Worm (Caenorhabditis elegans) whole organism, L1 larva: ENCODE data around the gene K07F5.7.

ENCODE experiments used
- dpl-1 ChIP-seq, 3 experiments: fragments of 150-350 bp in 2 of 3; sonication (generic microtip) in 1 of 3; optimal IDR thresholded peaks; 2 replicates each; lab custom pipeline; 2014 to 2017; ENCODE audit warnings: missing biosample characterization in 3 of 3, missing genetic modification characterization in 3 of 3, missing genetic modification reagents in 3 of 3
- elt-2 ChIP-seq: sonication (generic microtip); optimal IDR thresholded peaks from 2 replicates; lab custom pipeline; 2016; ENCODE audit warnings: missing genetic modification characterization, mild to moderate bottlenecking, inconsistent platforms, missing compliant biosample characterization, missing genetic modification reagents
- elt-3 ChIP-seq, 6 experiments: fragments of 150-350 bp in 1 of 6; sonication (generic microtip); optimal IDR thresholded peaks; 2 replicates each; lab custom pipeline; 2017 to 2018; ENCODE audit warnings: missing biosample characterization in 6 of 6, missing genetic modification characterization in 6 of 6, inconsistent platforms in 1 of 6
- nhr-76 ChIP-seq: sonication (generic microtip); optimal IDR thresholded peaks from 2 replicates; lab custom pipeline; 2017; ENCODE audit warnings: missing biosample characterization, missing genetic modification characterization
- pag-3 ChIP-seq: sonication (generic microtip); optimal IDR thresholded peaks from 2 replicates; lab custom pipeline; 2017; ENCODE audit warnings: missing genetic modification characterization, mild to moderate bottlenecking, missing compliant biosample characterization, antibody characterized with exemption, borderline replicate concordance; ENCODE audit not compliant: insufficient read depth
- snpc-4 ChIP-seq: fragments of 150-350 bp; optimal IDR thresholded peaks from 2 replicates; lab custom pipeline; 2014; ENCODE audit warnings: missing biosample characterization, missing genetic modification characterization
- unc-130 ChIP-seq: fragments of 150-350 bp; optimal IDR thresholded peaks from 2 replicates; lab custom pipeline; 2017; ENCODE audit warnings: missing biosample characterization, missing genetic modification characterization, inconsistent platforms

ce11 chrIV:9848075-9848474, at the start of gene K07F5.7:
- TF ChIP-seq snpc-4 (tag; lab: Kevin White, UChicago), result no peak
- no peak for TF ChIP-seq dpl-1 (GFP tag; optimal IDR thresholded peaks at IDR 0.05; lab: Kevin White, UChicago)
- no peak for TF ChIP-seq pag-3 (tag; lab: Kevin White, UChicago)
- no peak for TF ChIP-seq elt-3 (tag; optimal IDR thresholded peaks at IDR 0.05; lab: Kevin White, UChicago)
- TF ChIP-seq nhr-76 (tag; lab: Kevin White, UChicago), result no peak
- TF ChIP-seq elt-2 (tag; lab: Kevin White, UChicago), result no peak
- no peak for TF ChIP-seq unc-130 (tag; lab: Kevin White, UChicago)
